Worm (Caenorhabditis elegans) whole organism, mixed stage, embryonic: ENCODE measurements around the gene hmg-12.

ENCODE experiments used
- ces-1 ChIP-seq: fragments of 150-350 bp; optimal IDR thresholded peaks from 2 replicates; lab custom pipeline; 2014; ENCODE audit warnings: missing biosample characterization, missing genetic modification reagents, missing genetic modification characterization
- mab-5 ChIP-seq: fragments of 150-350 bp; optimal IDR thresholded peaks from 2 replicates; lab custom pipeline; 2014; ENCODE audit warnings: missing biosample characterization, missing genetic modification characterization
- nhr-76 ChIP-seq: sonication (generic microtip); optimal IDR thresholded peaks from 2 replicates; lab custom pipeline; 2017; ENCODE audit warnings: missing biosample characterization, missing genetic modification characterization
- snpc-4 ChIP-seq: fragments of 150-350 bp; optimal IDR thresholded peaks from 2 replicates; lab custom pipeline; 2014; ENCODE audit warnings: missing biosample characterization, missing genetic modification characterization
- sptf-1 ChIP-seq: sonication (generic microtip); optimal IDR thresholded peaks from 2 replicates; lab custom pipeline; 2017; ENCODE audit warnings: mild to moderate bottlenecking, missing genetic modification characterization, moderate library complexity, missing compliant biosample characterization
- unc-39 ChIP-seq: fragments of 150-350 bp; optimal IDR thresholded peaks from 2 replicates; lab custom pipeline; 2014; ENCODE audit warnings: missing biosample characterization, missing genetic modification characterization
- unc-62 ChIP-seq: fragments of 150-350 bp; optimal IDR thresholded peaks from 2 replicates; lab custom pipeline; 2014; ENCODE audit warnings: missing biosample characterization, missing genetic modification reagents, missing genetic modification characterization
- zip-8 ChIP-seq: fragments of 150-350 bp; optimal IDR thresholded peaks from 2 replicates; lab custom pipeline; 2014; ENCODE audit warnings: missing biosample characterization, missing genetic modification characterization

DNA sequence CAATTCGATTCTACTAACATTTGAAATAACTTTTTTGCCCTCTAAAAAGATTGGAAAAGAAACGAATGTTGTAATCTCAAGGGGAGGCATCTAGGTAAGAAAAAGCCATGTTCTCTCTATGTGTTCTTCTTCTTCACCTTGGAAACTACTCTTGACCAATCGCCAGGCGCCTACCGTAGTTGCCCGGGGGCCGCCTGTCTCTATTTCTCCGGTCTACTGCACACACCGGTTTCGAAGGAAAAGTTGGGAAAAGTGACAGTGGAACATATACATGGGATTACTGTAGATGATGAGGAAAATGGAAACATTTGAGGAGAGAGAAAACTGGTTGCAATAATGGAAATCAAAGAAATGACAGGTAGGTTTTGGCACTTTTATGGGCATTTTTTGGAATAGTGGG is 10.2 kb downstream of the hmg-12 start:
- no peak for TF ChIP-seq unc-62
- TF ChIP-seq nhr-76 (tag; lab: Kevin White, UChicago), result no peak
- no peak for TF ChIP-seq ces-1 (GFP tag; lab: Kevin White, UChicago)
- TF ChIP-seq zip-8 (tag; lab: Kevin White, UChicago), result no peak
- TF ChIP-seq snpc-4, result no peak
- no peak for TF ChIP-seq mab-5 (tag; lab: Kevin White, UChicago)
- no peak for TF ChIP-seq sptf-1 (tag; lab: Kevin White, UChicago)
- no peak for TF ChIP-seq unc-39 (tag; lab: Kevin White, UChicago)
